Fruit fly (Drosophila melanogaster): ENCODE results near the gene Ugalt.

Gene Ugalt

dm6 chrX:2652124-2652923 is 51.3 kb downstream of the Ugalt start (continued):
- TF ChIP-seq Sox100B (GFP tag; optimal IDR thresholded peaks at IDR 0.05) (no peak), nom (GFP tag; optimal IDR thresholded peaks at IDR 0.05) (peak; percentile 46), CG6654 (GFP tag; optimal IDR thresholded peaks at IDR 0.05) (no peak), Deaf1 (tag; optimal IDR thresholded peaks at IDR 0.05) (peak; percentile 22), CG16815 (GFP tag; optimal IDR thresholded peaks at IDR 0.05) (no peak), ac (GFP tag; optimal IDR thresholded peaks at IDR 0.05) (no peak), dm (GFP tag; optimal IDR thresholded peaks at IDR 0.05) (no peak), CG6765 (GFP tag; optimal IDR thresholded peaks at IDR 0.05) (no peak), sug (tag; optimal IDR thresholded peaks at IDR 0.05) (no peak), CG18476 (GFP tag; optimal IDR thresholded peaks at IDR 0.05) (no peak), CG10565 (GFP tag; optimal IDR thresholded peaks at IDR 0.05) (no peak), CG9932 (GFP tag; IDR thresholded peaks at IDR 0.05) (no peak), jumu (GFP tag; optimal IDR thresholded peaks at IDR 0.05) (no peak), ssp (GFP tag; IDR thresholded peaks at IDR 0.05) (no peak), CG17385 (GFP tag; optimal IDR thresholded peaks at IDR 0.05) (peak; percentile 85), onecut (GFP tag; IDR thresholded peaks at IDR 0.05) (no peak), phol (tag; optimal IDR thresholded peaks at IDR 0.05) (no peak), HLH3B (GFP tag; IDR thresholded peaks at IDR 0.05) (no peak), ewg (GFP tag; optimal IDR thresholded peaks at IDR 0.05) (no peak), ERR (GFP tag; optimal IDR thresholded peaks at IDR 0.05) (no peak), luna (GFP tag; optimal IDR thresholded peaks at IDR 0.05) (no peak), CG17612 (GFP tag; IDR thresholded peaks at IDR 0.05) (no peak), sima (GFP tag; optimal IDR thresholded peaks at IDR 0.05) (no peak), sisA (GFP tag; IDR thresholded peaks at IDR 0.05) (no peak), ems (GFP tag; optimal IDR thresholded peaks at IDR 0.05) (no peak), CG15514 (GFP tag; optimal IDR thresholded peaks at IDR 0.05) (no peak), CG1832 (GFP tag; optimal IDR thresholded peaks at IDR 0.05) (peak; percentile 85), Tbp (GFP tag; optimal IDR thresholded peaks at IDR 0.05) (no peak), caup (GFP tag; optimal IDR thresholded peaks at IDR 0.05; ENCODE audit: severe bottlenecking) (no peak), chinmo (GFP tag; IDR thresholded peaks at IDR 0.05; ENCODE audit: partially characterized antibody) (peak; percentile 93; the same call in 3 of the 4 replicates), CG15696 (tag; optimal IDR thresholded peaks at IDR 0.05) (no peak), CG15269 (tag; optimal IDR thresholded peaks at IDR 0.05) (no peak), zen (tag; optimal IDR thresholded peaks at IDR 0.05) (no peak), Atf3 (GFP tag; optimal IDR thresholded peaks at IDR 0.05) (peak; percentile 36), dysf (GFP tag; IDR thresholded peaks at IDR 0.05) (no peak), maf-S (GFP tag; optimal IDR thresholded peaks at IDR 0.05) (no peak), Awh (GFP tag; IDR thresholded peaks at IDR 0.05) (no peak), lola (GFP tag; optimal IDR thresholded peaks at IDR 0.05) (no peak), CG14860 (GFP tag; IDR thresholded peaks at IDR 0.05; ENCODE audit: partially characterized antibody) (no peak), Taf1 (GFP tag; IDR thresholded peaks at IDR 0.05) (no peak), amos (GFP tag; IDR thresholded peaks at IDR 0.05; ENCODE audit: partially characterized antibody) (no peak), Hr39 (optimal IDR thresholded peaks at IDR 0.05) (no peak), CG17912 (GFP tag; optimal IDR thresholded peaks at IDR 0.05) (no peak), CG2116 (GFP tag; optimal IDR thresholded peaks at IDR 0.05) (no peak), kay (GFP tag; optimal IDR thresholded peaks at IDR 0.05) (peak; percentile 81), yki (optimal IDR thresholded peaks at IDR 0.05) (no peak), Ets65A (GFP tag) (peak; percentile 8), CG4730 (GFP tag; IDR thresholded peaks at IDR 0.05) (no peak), wdn (GFP tag; IDR thresholded peaks at IDR 0.05) (no peak), kah (GFP tag; optimal IDR thresholded peaks at IDR 0.05) (no peak)

Data from whole organism, embryonic.